Worm (Caenorhabditis elegans) whole organism, late embryonic: Measurements from ENCODE around the gene asp-13.

Experiments
- C08G9.2 ChIP-seq: sonication (generic microtip); optimal IDR thresholded peaks from 2 replicates; lab custom pipeline; 2016; ENCODE audit warnings: mild to moderate bottlenecking, missing genetic modification characterization, moderate library complexity, missing compliant biosample characterization
- C38D4.7 ChIP-seq: fragments of 200-800 bp; sonication (Bioruptor generic); optimal IDR thresholded peaks from 2 replicates; lab custom pipeline; 2018; ENCODE audit warnings: mild to moderate bottlenecking, missing genetic modification characterization, moderate library complexity, missing compliant biosample characterization
- F13H6.1 ChIP-seq: sonication (generic microtip); optimal IDR thresholded peaks from 2 replicates; lab custom pipeline; 2016; ENCODE audit warnings: missing genetic modification characterization, missing compliant biosample characterization
- K02D7.2 ChIP-seq: sonication (generic microtip); optimal IDR thresholded peaks from 2 replicates; lab custom pipeline; 2017; ENCODE audit warnings: mild to moderate bottlenecking, missing genetic modification characterization, missing compliant biosample characterization
- T23F11.4 ChIP-seq: fragments of 200-800 bp; sonication (Bioruptor generic); optimal IDR thresholded peaks from 2 replicates; lab custom pipeline; 2018; ENCODE audit warnings: mild to moderate bottlenecking, missing genetic modification characterization, missing compliant biosample characterization
- Y22D7AL.16 ChIP-seq: sonication (generic microtip); optimal IDR thresholded peaks from 2 replicates; lab custom pipeline; 2016; ENCODE audit warnings: missing genetic modification characterization, missing compliant biosample characterization
- ahr-1 ChIP-seq: sonication (generic microtip); optimal IDR thresholded peaks from 2 replicates; lab custom pipeline; 2016; ENCODE audit warnings: missing genetic modification characterization, missing compliant biosample characterization
- ceh-14 ChIP-seq: sonication (generic microtip); optimal IDR thresholded peaks from 2 replicates; lab custom pipeline; 2016; ENCODE audit warnings: missing genotype, missing genetic modification characterization, missing compliant biosample characterization
- ceh-18 ChIP-seq: sonication (generic microtip); optimal IDR thresholded peaks from 2 replicates; lab custom pipeline; 2016; ENCODE audit warnings: missing genetic modification characterization, missing compliant biosample characterization
- ceh-2 ChIP-seq: sonication (generic microtip); optimal IDR thresholded peaks from 2 replicates; lab custom pipeline; 2016; ENCODE audit warnings: missing genotype, missing genetic modification characterization, missing compliant biosample characterization
- ceh-22 ChIP-seq: sonication (generic microtip); optimal IDR thresholded peaks from 2 replicates; lab custom pipeline; 2017; ENCODE audit warnings: missing biosample characterization, missing genetic modification characterization
- ceh-24 ChIP-seq: sonication (generic microtip); optimal IDR thresholded peaks from 2 replicates; lab custom pipeline; 2016; ENCODE audit warnings: mild to moderate bottlenecking, missing genetic modification characterization, missing compliant biosample characterization
- ceh-30 ChIP-seq: fragments of 150-350 bp; optimal IDR thresholded peaks from 2 replicates; lab custom pipeline; 2014; ENCODE audit warnings: missing biosample characterization, missing genetic modification characterization
- ceh-31 ChIP-seq: sonication (generic microtip); optimal IDR thresholded peaks from 2 replicates; lab custom pipeline; 2016; ENCODE audit warnings: missing genetic modification characterization, missing compliant biosample characterization
- ceh-34 ChIP-seq: sonication (generic microtip); optimal IDR thresholded peaks from 2 replicates; lab custom pipeline; 2016; ENCODE audit warnings: mild to moderate bottlenecking, missing genetic modification characterization, missing compliant biosample characterization
- ceh-45 ChIP-seq: fragments of 200-800 bp; sonication (Bioruptor generic); IDR thresholded peaks from 2 replicates; pipeline ENCODE4 v1.3.6; 2022; ENCODE audit warnings: missing genetic modification reagents, missing genetic modification characterization, missing compliant biosample characterization
- ceh-48 ChIP-seq: sonication (generic microtip); optimal IDR thresholded peaks from 2 replicates; lab custom pipeline; 2016; ENCODE audit warnings: missing genetic modification characterization, inconsistent platforms, missing compliant biosample characterization
- ceh-6 ChIP-seq: fragments of 200-800 bp; sonication (Bioruptor generic); optimal IDR thresholded peaks from 2 replicates; lab custom pipeline; 2018; ENCODE audit warnings: mild to moderate bottlenecking, missing genetic modification characterization, missing compliant biosample characterization
- che-1 ChIP-seq: sonication (generic microtip); optimal IDR thresholded peaks from 2 replicates; lab custom pipeline; 2016; ENCODE audit warnings: mild to moderate bottlenecking, missing genetic modification characterization, missing compliant biosample characterization
- dmd-4 ChIP-seq: sonication (generic microtip); optimal IDR thresholded peaks from 2 replicates; lab custom pipeline; 2016; ENCODE audit warnings: borderline replicate concordance, missing genetic modification characterization, missing compliant biosample characterization
- elt-2 ChIP-seq: sonication (generic microtip); optimal IDR thresholded peaks from 2 replicates; lab custom pipeline; 2016; ENCODE audit warnings: missing genetic modification reagents, missing genetic modification characterization, missing compliant biosample characterization
- elt-4 ChIP-seq: sonication (generic microtip); optimal IDR thresholded peaks from 2 replicates; lab custom pipeline; 2016; ENCODE audit warnings: missing genetic modification characterization, missing compliant biosample characterization
- ets-4 ChIP-seq: sonication (generic microtip); optimal IDR thresholded peaks from 2 replicates; lab custom pipeline; 2016; ENCODE audit warnings: missing genetic modification characterization, missing compliant biosample characterization
- fax-1 ChIP-seq: sonication (generic microtip); optimal IDR thresholded peaks from 2 replicates; lab custom pipeline; 2016; ENCODE audit warnings: missing genotype, missing genetic modification characterization, missing compliant biosample characterization
- fkh-6 ChIP-seq: sonication (generic microtip); optimal IDR thresholded peaks from 2 replicates; lab custom pipeline; 2016; ENCODE audit warnings: missing genetic modification characterization, missing compliant biosample characterization
- gmeb-2 ChIP-seq: sonication (generic microtip); optimal IDR thresholded peaks from 2 replicates; lab custom pipeline; 2016; ENCODE audit warnings: missing genetic modification characterization, inconsistent platforms, missing compliant biosample characterization
- hlh-13 ChIP-seq: fragments of 200-800 bp; sonication (Bioruptor generic); optimal IDR thresholded peaks from 2 replicates; lab custom pipeline; 2018; ENCODE audit warnings: mild to moderate bottlenecking, missing genetic modification characterization, missing compliant biosample characterization
- hlh-15 ChIP-seq: sonication (generic microtip); optimal IDR thresholded peaks from 2 replicates; lab custom pipeline; 2016; ENCODE audit warnings: missing genetic modification characterization, missing compliant biosample characterization
- hlh-30 ChIP-seq: sonication (generic microtip); optimal IDR thresholded peaks from 2 replicates; lab custom pipeline; 2017; ENCODE audit warnings: antibody characterized with exemption, missing genetic modification characterization, missing compliant biosample characterization; ENCODE audit not compliant: insufficient read depth
- hlh-6 ChIP-seq: sonication (generic microtip); optimal IDR thresholded peaks from 2 replicates; lab custom pipeline; 2016; ENCODE audit warnings: missing genotype, missing genetic modification characterization, missing compliant biosample characterization
- hlh-8 ChIP-seq: sonication (generic microtip); optimal IDR thresholded peaks from 2 replicates; lab custom pipeline; 2016; ENCODE audit warnings: missing genotype, missing genetic modification characterization, missing compliant biosample characterization
- madf-2 ChIP-seq: sonication (generic microtip); optimal IDR thresholded peaks from 2 replicates; lab custom pipeline; 2017; ENCODE audit warnings: missing genetic modification characterization, missing compliant biosample characterization
- mec-3 ChIP-seq: sonication (generic microtip); optimal IDR thresholded peaks from 2 replicates; lab custom pipeline; 2016; ENCODE audit warnings: borderline replicate concordance, missing genetic modification characterization, missing compliant biosample characterization
- nfya-1 ChIP-seq: sonication (generic microtip); optimal IDR thresholded peaks from 2 replicates; lab custom pipeline; 2017; ENCODE audit warnings: missing genetic modification characterization, mild to moderate bottlenecking, missing compliant biosample characterization, antibody characterized with exemption, moderate library complexity
- npax-4 ChIP-seq: sonication (generic microtip); optimal IDR thresholded peaks from 2 replicates; lab custom pipeline; 2016; ENCODE audit warnings: missing genetic modification characterization, missing compliant biosample characterization
- odd-2 ChIP-seq: sonication (generic microtip); optimal IDR thresholded peaks from 2 replicates; lab custom pipeline; 2017; ENCODE audit warnings: antibody characterized with exemption, mild to moderate bottlenecking, missing genetic modification characterization, missing compliant biosample characterization
- pag-3 ChIP-seq: sonication (generic microtip); optimal IDR thresholded peaks from 2 replicates; lab custom pipeline; 2016; ENCODE audit warnings: missing compliant biosample characterization, missing genetic modification characterization, borderline replicate concordance
- pha-2 ChIP-seq: sonication (generic microtip); optimal IDR thresholded peaks from 2 replicates; lab custom pipeline; 2017; ENCODE audit warnings: mild to moderate bottlenecking, missing genetic modification characterization, missing compliant biosample characterization
- pha-4 ChIP-seq: fragments of 150-350 bp; optimal IDR thresholded peaks from 2 replicates; lab custom pipeline; 2018; ENCODE audit warnings: missing biosample characterization, missing genetic modification reagents, missing genetic modification characterization
- pqm-1 ChIP-seq: sonication (generic microtip); optimal IDR thresholded peaks from 2 replicates; lab custom pipeline; 2016; ENCODE audit warnings: missing genetic modification characterization, missing compliant biosample characterization
- pros-1 ChIP-seq: fragments of 150-350 bp; optimal IDR thresholded peaks from 2 replicates; lab custom pipeline; 2014; ENCODE audit warnings: missing biosample characterization, missing genetic modification reagents, missing genetic modification characterization
- ref-2 ChIP-seq: sonication (generic microtip); optimal IDR thresholded peaks from 2 replicates; lab custom pipeline; 2016; ENCODE audit warnings: missing genetic modification characterization, missing compliant biosample characterization
- rnt-1 ChIP-seq: sonication (generic microtip); optimal IDR thresholded peaks from 2 replicates; lab custom pipeline; 2016; ENCODE audit warnings: missing genetic modification characterization, missing compliant biosample characterization
- sdc-2 ChIP-seq: sonication (generic microtip); optimal IDR thresholded peaks from 2 replicates; lab custom pipeline; 2016; ENCODE audit warnings: missing genotype, missing genetic modification characterization, missing compliant biosample characterization
- sox-4 ChIP-seq: sonication (generic microtip); optimal IDR thresholded peaks from 2 replicates; lab custom pipeline; 2017; ENCODE audit warnings: mild to moderate bottlenecking, missing genetic modification characterization, inconsistent platforms, missing compliant biosample characterization
- syd-9 ChIP-seq: sonication (generic microtip); optimal IDR thresholded peaks from 2 replicates; lab custom pipeline; 2016; ENCODE audit warnings: mild to moderate bottlenecking, missing genetic modification characterization, moderate library complexity, missing compliant biosample characterization
- tbx-2 ChIP-seq: sonication (generic microtip); optimal IDR thresholded peaks from 2 replicates; lab custom pipeline; 2016; ENCODE audit warnings: missing genetic modification characterization, missing compliant biosample characterization
- tbx-7 ChIP-seq: sonication (generic microtip); optimal IDR thresholded peaks from 2 replicates; lab custom pipeline; 2016; ENCODE audit warnings: missing genotype, missing genetic modification characterization, missing compliant biosample characterization
- unc-42 ChIP-seq: sonication (generic microtip); optimal IDR thresholded peaks from 2 replicates; lab custom pipeline; 2016; ENCODE audit warnings: missing genotype, missing genetic modification characterization, missing compliant biosample characterization
- unc-55 ChIP-seq: sonication (generic microtip); optimal IDR thresholded peaks from 2 replicates; lab custom pipeline; 2017; ENCODE audit warnings: missing biosample characterization, missing genetic modification reagents, missing genetic modification characterization

Gene asp-13

ce11 chrV:8607353-8607850 lies 35.6 kb downstream of the asp-13 start, which contains the start of gene smk-1:
Gene smk-1, plus strand, starts transcription at chrV:8607800.
- no peak for TF ChIP-seq ceh-14 (tag; lab: Kevin White, UChicago)
- no peak for TF ChIP-seq ceh-45 (GFP tag; lab: Robert Waterston, UW)
- TF ChIP-seq npax-4: no peak
- TF ChIP-seq hlh-13 (GFP tag; lab: Kevin White, UChicago): no peak
- TF ChIP-seq sdc-2 (tag; lab: Kevin White, UChicago): no peak
- TF ChIP-seq nfya-1 (tag; lab: Kevin White, UChicago): no peak
- TF ChIP-seq tbx-7: no peak
- TF ChIP-seq gmeb-2: no peak
- TF ChIP-seq hlh-8: no peak
- no peak for TF ChIP-seq pha-4 (tag; lab: Kevin White, UChicago)
- no peak for TF ChIP-seq ceh-30 (tag; lab: Kevin White, UChicago)
- TF ChIP-seq pqm-1: no peak
- no peak for TF ChIP-seq odd-2
- TF ChIP-seq mec-3 (tag; lab: Kevin White, UChicago): no peak
- no peak for TF ChIP-seq ceh-6 (GFP tag; lab: Kevin White, UChicago)
- no peak for TF ChIP-seq hlh-6

DNA sequence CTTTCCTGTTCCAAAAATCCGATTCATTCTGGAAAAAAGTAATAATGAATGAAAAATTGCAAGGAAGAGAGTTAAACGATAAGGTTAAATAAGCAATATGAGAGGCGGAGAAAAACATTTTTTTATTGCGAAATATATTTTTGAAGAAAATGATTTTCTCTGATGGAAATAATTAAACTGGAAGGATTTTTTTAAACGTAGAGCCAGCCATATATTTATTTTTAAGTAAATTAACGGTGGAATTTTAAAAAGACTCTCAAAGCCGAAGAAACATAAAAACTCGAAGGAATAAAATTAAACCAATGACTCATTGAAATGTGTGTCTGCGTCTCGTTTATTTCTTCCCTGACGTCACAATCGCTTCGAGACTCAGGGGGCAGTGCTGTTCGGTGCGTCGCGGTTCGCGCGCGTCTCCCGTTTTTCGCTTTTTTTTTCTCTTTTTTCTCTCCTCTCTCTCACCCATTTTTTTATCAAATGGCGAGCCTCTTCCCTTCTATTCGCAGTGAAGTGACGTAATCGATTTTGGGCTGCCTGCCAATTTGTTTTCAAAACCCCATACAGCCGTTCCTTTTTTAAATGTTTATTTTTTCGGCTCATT lies 36.8 kb downstream of the asp-13 start, which contains the start of gene vps-60:
Gene vps-60, minus strand, starts transcription at position 30 of the 598 bp plus-strand sequence.
- TF ChIP-seq C08G9.2 (tag; lab: Kevin White, UChicago): no peak
- TF ChIP-seq ahr-1 (tag; lab: Kevin White, UChicago): no peak
- TF ChIP-seq ceh-48 (tag; lab: Kevin White, UChicago): no peak
- TF ChIP-seq pag-3 (tag; lab: Kevin White, UChicago): no peak
- no peak for TF ChIP-seq npax-4
- no peak for TF ChIP-seq hlh-15 (tag; lab: Kevin White, UChicago)
- TF ChIP-seq tbx-2 (tag; lab: Kevin White, UChicago): peak; percentile 76
- TF ChIP-seq unc-42 (tag; lab: Kevin White, UChicago): peak; percentile 88
- TF ChIP-seq hlh-6: no peak
- no peak for TF ChIP-seq ceh-22 (tag; lab: Kevin White, UChicago)
- no peak for TF ChIP-seq ceh-6 (GFP tag; lab: Kevin White, UChicago)
- peak; percentile 59 for TF ChIP-seq hlh-30
- TF ChIP-seq gmeb-2: no peak
- no peak for TF ChIP-seq odd-2
- TF ChIP-seq ceh-24 (tag; lab: Kevin White, UChicago): no peak
- peak; percentile 61 for TF ChIP-seq unc-55 (GFP tag; lab: Kevin White, UChicago)
- TF ChIP-seq hlh-13 (GFP tag; lab: Kevin White, UChicago): no peak
- TF ChIP-seq syd-9 (tag; lab: Kevin White, UChicago): no peak
- peak; percentile 58 for TF ChIP-seq rnt-1 (tag; lab: Kevin White, UChicago)
- TF ChIP-seq ceh-31: no peak
- no peak for TF ChIP-seq K02D7.2 (tag; lab: Kevin White, UChicago)
- peak; percentile 34 for TF ChIP-seq ets-4
- no peak for TF ChIP-seq pha-2
- no peak for TF ChIP-seq pros-1 (tag; lab: Kevin White, UChicago)
- no peak for TF ChIP-seq dmd-4
- TF ChIP-seq sdc-2 (tag; lab: Kevin White, UChicago): peak; percentile 32
- TF ChIP-seq fax-1 (tag; lab: Kevin White, UChicago): no peak
- peak; percentile 72 for TF ChIP-seq ref-2 (tag; lab: Kevin White, UChicago)
- TF ChIP-seq ceh-18 (tag; lab: Kevin White, UChicago): peak; percentile 89
- TF ChIP-seq C38D4.7 (GFP tag; lab: Kevin White, UChicago): no peak
- no peak for TF ChIP-seq madf-2 (tag; lab: Kevin White, UChicago)
- peak; percentile 13 for TF ChIP-seq ceh-2 (tag; lab: Kevin White, UChicago)
- TF ChIP-seq F13H6.1 (tag; lab: Kevin White, UChicago): no peak
- no peak for TF ChIP-seq Y22D7AL.16
- TF ChIP-seq fkh-6: no peak
- no peak for TF ChIP-seq sox-4 (tag; lab: Kevin White, UChicago)
- TF ChIP-seq ceh-34 (tag; lab: Kevin White, UChicago): peak; percentile 69
- TF ChIP-seq elt-2 (tag; lab: Kevin White, UChicago): peak; percentile 80
- TF ChIP-seq hlh-8: no peak
- no peak for TF ChIP-seq T23F11.4 (GFP tag; lab: Kevin White, UChicago)
- TF ChIP-seq tbx-7: no peak
- TF ChIP-seq elt-4 (tag; lab: Kevin White, UChicago): no peak
- no peak for TF ChIP-seq ceh-45 (GFP tag; lab: Robert Waterston, UW)
- peak; percentile 3 for TF ChIP-seq che-1
